Fruit fly (Drosophila melanogaster) whole organism, embryonic: ENCODE measurements around the gene kin17.

Source experiments
- Adf1 ChIP-seq: fragments of 200-800 bp; sonication (Bioruptor generic); IDR thresholded peaks from 2 replicates; pipeline ENCODE4 v1.3.6; 2022; ENCODE audit warnings: missing biosample characterization, missing genetic modification characterization
- Awh ChIP-seq: fragments of 200-800 bp; sonication (Bioruptor generic); IDR thresholded peaks from 2 replicates; pipeline ENCODE4, ENCODE4 v1.3.6; 2022; ENCODE audit warnings: missing biosample characterization, missing genetic modification characterization
- B-H1 ChIP-seq: fragments of 200-800 bp; sonication (Bioruptor generic); IDR thresholded peaks from 3 replicates; pipeline ENCODE4 v1.3.6; 2022; ENCODE audit warnings: missing biosample characterization, missing genetic modification characterization
- CG11398 ChIP-seq: fragments of 200-800 bp; sonication (Bioruptor generic); optimal IDR thresholded peaks from 2 replicates; lab custom pipeline; 2016; ENCODE audit warnings: missing biosample characterization, missing genetic modification characterization
- CG11723 ChIP-seq: fragments of 200-800 bp; sonication (Bioruptor generic); optimal IDR thresholded peaks from 2 replicates; lab custom pipeline; 2017; ENCODE audit warnings: missing biosample characterization, mild to moderate bottlenecking, missing genetic modification characterization
- CG12071 ChIP-seq: fragments of 200-800 bp; sonication (Bioruptor generic); optimal IDR thresholded peaks from 3 replicates; lab custom pipeline; 2018; ENCODE audit warnings: missing biosample characterization, mild to moderate bottlenecking, missing genetic modification characterization
- CG13287 ChIP-seq: fragments of 200-800 bp; sonication (Bioruptor generic); IDR thresholded peaks from 2 replicates; pipeline ENCODE4 v1.3.6; 2022; ENCODE audit warnings: missing biosample characterization, missing genetic modification characterization; ENCODE audit not compliant: partially characterized antibody
- CG14050 ChIP-seq: fragments of 200-800 bp; sonication (Bioruptor generic); IDR thresholded peaks from 3 replicates; pipeline ENCODE4 v1.3.6; 2022; ENCODE audit warnings: missing biosample characterization, missing genetic modification characterization
- CG14441 ChIP-seq: fragments of 200-800 bp; sonication (Bioruptor generic); IDR thresholded peaks from 2 replicates; pipeline ENCODE4 v1.3.6; 2022; ENCODE audit warnings: missing biosample characterization, missing genetic modification characterization
- CG15479 ChIP-seq: fragments of 200-800 bp; sonication (Bioruptor generic); optimal IDR thresholded peaks from 3 replicates; lab custom pipeline; 2019; ENCODE audit warnings: missing biosample characterization, mild to moderate bottlenecking, missing genetic modification characterization, moderate library complexity
- CG1603 ChIP-seq: fragments of 200-800 bp; sonication (Bioruptor generic); optimal IDR thresholded peaks from 2 replicates; lab custom pipeline; 2019; ENCODE audit warnings: missing biosample characterization, mild to moderate bottlenecking, missing genetic modification characterization, moderate library complexity
- CG16815 ChIP-seq: fragments of 200-800 bp; sonication (Bioruptor generic); optimal IDR thresholded peaks from 3 replicates; lab custom pipeline; 2017; ENCODE audit warnings: missing biosample characterization, mild to moderate bottlenecking, missing genetic modification characterization
- CG17802 ChIP-seq: fragments of 200-800 bp; sonication (Bioruptor generic); optimal IDR thresholded peaks from 2 replicates; lab custom pipeline; 2018; ENCODE audit warnings: missing biosample characterization, mild to moderate bottlenecking, missing genetic modification characterization, moderate library complexity
- CG18619 ChIP-seq: fragments of 200-800 bp; sonication (Bioruptor generic); optimal IDR thresholded peaks from 3 replicates; lab custom pipeline; 2017; ENCODE audit warnings: missing biosample characterization, mild to moderate bottlenecking, missing genetic modification characterization
- CG2120 ChIP-seq: fragments of 200-800 bp; sonication (Bioruptor generic); optimal IDR thresholded peaks from 3 replicates; lab custom pipeline; 2016; ENCODE audit warnings: missing biosample characterization, missing genetic modification characterization
- CG2199 ChIP-seq: fragments of 200-800 bp; sonication (Bioruptor generic); IDR thresholded peaks from 3 replicates; pipeline ENCODE4 v1.3.6; 2022; ENCODE audit warnings: missing biosample characterization, missing genetic modification characterization
- CG31224 ChIP-seq: fragments of 200-800 bp; sonication (Bioruptor generic); IDR thresholded peaks from 2 replicates; pipeline ENCODE4 v1.3.6; 2022; ENCODE audit warnings: missing biosample characterization, missing genetic modification characterization
- CG6254 ChIP-seq: fragments of 200-800 bp; sonication (Bioruptor generic); optimal IDR thresholded peaks from 3 replicates; lab custom pipeline; 2017; ENCODE audit warnings: mild to moderate bottlenecking, missing biosample characterization, missing genetic modification reagents, missing genetic modification characterization
- CG6854 ChIP-seq: fragments of 200-800 bp; sonication (Bioruptor generic); optimal IDR thresholded peaks from 3 replicates; lab custom pipeline; 2017; ENCODE audit warnings: missing biosample characterization, mild to moderate bottlenecking, missing genetic modification characterization
- CG7928 ChIP-seq: fragments of 200-800 bp; sonication (Bioruptor generic); optimal IDR thresholded peaks from 2 replicates; lab custom pipeline; 2017; ENCODE audit warnings: missing biosample characterization, mild to moderate bottlenecking, missing genetic modification characterization
- CG8944 ChIP-seq: fragments of 200-800 bp; sonication (Bioruptor generic); optimal IDR thresholded peaks from 3 replicates; lab custom pipeline; 2016; ENCODE audit warnings: missing biosample characterization, missing genetic modification characterization
- Dref ChIP-seq: fragments of 200-800 bp; sonication (Bioruptor generic); IDR thresholded peaks from 2 replicates; pipeline ENCODE4 v1.3.6; 2022; ENCODE audit warnings: missing biosample characterization, missing genetic modification characterization
- ERR ChIP-seq: fragments of 200-800 bp; sonication (Bioruptor generic); optimal IDR thresholded peaks from 2 replicates; lab custom pipeline; 2016; ENCODE audit warnings: missing biosample characterization, missing genetic modification characterization
- Elba2 ChIP-seq: fragments of 200-800 bp; sonication (Bioruptor generic); optimal IDR thresholded peaks from 3 replicates; lab custom pipeline; 2016; ENCODE audit warnings: missing biosample characterization, missing genetic modification characterization
- HLH3B ChIP-seq: fragments of 200-800 bp; sonication (Bioruptor generic); IDR thresholded peaks from 2 replicates; pipeline ENCODE4 v1.3.6; 2022; ENCODE audit warnings: missing biosample characterization, missing genetic modification characterization
- Hey ChIP-seq: fragments of 200-800 bp; sonication (Bioruptor generic); optimal IDR thresholded peaks from 3 replicates; lab custom pipeline; 2018; ENCODE audit warnings: missing biosample characterization, mild to moderate bottlenecking, missing genetic modification characterization
- Hr78 ChIP-seq, 2 experiments: fragments of 200-800 bp in 1 of 2; fragments of >200 bp in 1 of 2; sonication (Bioruptor generic) in 1 of 2; optimal IDR thresholded peaks; 2 replicates each; lab custom pipeline; 2017 to 2019; ENCODE audit warnings: missing biosample characterization in 2 of 2, missing genetic modification characterization in 2 of 2, mild to moderate bottlenecking in 1 of 2, moderate library complexity in 1 of 2
- Hsf ChIP-seq: fragments of 200-800 bp; sonication (Bioruptor generic); optimal IDR thresholded peaks from 3 replicates; lab custom pipeline; 2016; ENCODE audit warnings: missing biosample characterization, missing genetic modification characterization
- Lhr ChIP-seq: fragments of 200-800 bp; sonication (Bioruptor generic); optimal IDR thresholded peaks from 3 replicates; lab custom pipeline; 2017; ENCODE audit warnings: mild to moderate bottlenecking, missing biosample characterization, missing genetic modification reagents, missing genetic modification characterization
- Mes4 ChIP-seq: fragments of 200-800 bp; sonication (Bioruptor generic); optimal IDR thresholded peaks from 2 replicates; lab custom pipeline; 2016; ENCODE audit warnings: missing biosample characterization, missing genetic modification characterization
- Myb ChIP-seq: fragments of 200-800 bp; sonication (Bioruptor generic); optimal IDR thresholded peaks from 2 replicates; lab custom pipeline; 2016; ENCODE audit warnings: missing biosample characterization, missing genetic modification characterization
- Oli ChIP-seq: fragments of 200-800 bp; sonication (Bioruptor generic); optimal IDR thresholded peaks from 2 replicates; lab custom pipeline; 2018; ENCODE audit warnings: missing biosample characterization, mild to moderate bottlenecking, missing genetic modification characterization, moderate library complexity
- Pdp1 ChIP-seq, 2 experiments: fragments of 200-800 bp; sonication (Bioruptor generic); optimal IDR thresholded peaks; 3 replicates each; lab custom pipeline; 2016; ENCODE audit warnings: missing biosample characterization in 2 of 2, missing genetic modification characterization in 2 of 2, mild to moderate bottlenecking in 1 of 2, moderate library complexity in 1 of 2
- Rfx ChIP-seq: fragments of 200-800 bp; sonication (Bioruptor generic); IDR thresholded peaks from 2 replicates; pipeline ENCODE4 v1.3.6; 2022; ENCODE audit warnings: missing biosample characterization, missing genetic modification characterization
- ac ChIP-seq: fragments of 200-800 bp; sonication (Bioruptor generic); optimal IDR thresholded peaks from 3 replicates; lab custom pipeline; 2017; ENCODE audit warnings: missing biosample characterization, mild to moderate bottlenecking, missing genetic modification characterization
- al ChIP-seq: fragments of 200-800 bp; sonication (Bioruptor generic); IDR thresholded peaks from 2 replicates; pipeline ENCODE4 v1.3.6; 2022; ENCODE audit warnings: missing biosample characterization, missing genetic modification characterization
- az2 ChIP-seq: fragments of 200-800 bp; sonication (Bioruptor generic); optimal IDR thresholded peaks from 3 replicates; lab custom pipeline; 2016; ENCODE audit warnings: missing biosample characterization, missing genetic modification characterization
- danr ChIP-seq: fragments of 200-800 bp; sonication (Bioruptor generic); IDR thresholded peaks from 2 replicates; pipeline ENCODE4 v1.3.6; 2022; ENCODE audit warnings: missing biosample characterization, missing genetic modification characterization
- fu2 ChIP-seq: fragments of 200-800 bp; sonication (Bioruptor generic); optimal IDR thresholded peaks from 2 replicates; lab custom pipeline; 2016; ENCODE audit warnings: missing biosample characterization, missing genetic modification characterization
- gfzf ChIP-seq: fragments of 200-800 bp; sonication (Bioruptor generic); optimal IDR thresholded peaks from 2 replicates; lab custom pipeline; 2016; ENCODE audit warnings: missing biosample characterization, mild to moderate bottlenecking, missing genetic modification characterization, moderate library complexity
- grau ChIP-seq: fragments of 200-800 bp; optimal IDR thresholded peaks from 3 replicates; lab custom pipeline; 2019; ENCODE audit warnings: missing biosample characterization, mild to moderate bottlenecking, missing genetic modification characterization, moderate library complexity
- insv ChIP-seq, 2 experiments: fragments of 200-800 bp; sonication (Bioruptor generic); optimal IDR thresholded peaks; 3 replicates each; lab custom pipeline; 2016 to 2018; ENCODE audit warnings: missing biosample characterization in 2 of 2, missing genetic modification characterization in 2 of 2
- lmd ChIP-seq: fragments of 200-800 bp; sonication (Bioruptor generic); IDR thresholded peaks from 2 replicates; pipeline ENCODE4 v1.3.6; 2022; ENCODE audit warnings: missing biosample characterization, missing genetic modification characterization
- mld ChIP-seq: fragments of 200-800 bp; sonication (Bioruptor generic); IDR thresholded peaks from 3 replicates; pipeline ENCODE4 v1.3.6; 2022; ENCODE audit warnings: missing biosample characterization, missing genetic modification characterization; ENCODE audit not compliant: partially characterized antibody
- nerfin-2 ChIP-seq: fragments of 200-800 bp; sonication (Bioruptor generic); IDR thresholded peaks from 2 replicates; pipeline ENCODE4 v1.3.6; 2022; ENCODE audit warnings: missing biosample characterization, missing genetic modification characterization; ENCODE audit not compliant: partially characterized antibody
- peb ChIP-seq: fragments of 200-800 bp; sonication (Bioruptor generic); IDR thresholded peaks from 2 replicates; pipeline ENCODE4 v1.3.6; 2022; ENCODE audit warnings: missing biosample characterization, missing genetic modification characterization
- pho ChIP-seq: fragments of 200-800 bp; sonication (Bioruptor generic); optimal IDR thresholded peaks from 2 replicates; lab custom pipeline; 2016; ENCODE audit warnings: missing biosample characterization, missing genetic modification characterization
- salm ChIP-seq: fragments of 200-800 bp; sonication (Bioruptor generic); optimal IDR thresholded peaks from 2 replicates; lab custom pipeline; 2018; ENCODE audit warnings: missing biosample characterization, mild to moderate bottlenecking, missing genetic modification characterization
- sisA ChIP-seq: fragments of 200-800 bp; sonication (Bioruptor generic); IDR thresholded peaks from 2 replicates; pipeline ENCODE4 v1.3.6; 2022; ENCODE audit warnings: missing biosample characterization, missing genetic modification characterization
- tin ChIP-seq: fragments of 200-800 bp; sonication (Bioruptor generic); optimal IDR thresholded peaks from 3 replicates; lab custom pipeline; 2016; ENCODE audit warnings: missing biosample characterization, missing genetic modification characterization

kin17 gene

DNA sequence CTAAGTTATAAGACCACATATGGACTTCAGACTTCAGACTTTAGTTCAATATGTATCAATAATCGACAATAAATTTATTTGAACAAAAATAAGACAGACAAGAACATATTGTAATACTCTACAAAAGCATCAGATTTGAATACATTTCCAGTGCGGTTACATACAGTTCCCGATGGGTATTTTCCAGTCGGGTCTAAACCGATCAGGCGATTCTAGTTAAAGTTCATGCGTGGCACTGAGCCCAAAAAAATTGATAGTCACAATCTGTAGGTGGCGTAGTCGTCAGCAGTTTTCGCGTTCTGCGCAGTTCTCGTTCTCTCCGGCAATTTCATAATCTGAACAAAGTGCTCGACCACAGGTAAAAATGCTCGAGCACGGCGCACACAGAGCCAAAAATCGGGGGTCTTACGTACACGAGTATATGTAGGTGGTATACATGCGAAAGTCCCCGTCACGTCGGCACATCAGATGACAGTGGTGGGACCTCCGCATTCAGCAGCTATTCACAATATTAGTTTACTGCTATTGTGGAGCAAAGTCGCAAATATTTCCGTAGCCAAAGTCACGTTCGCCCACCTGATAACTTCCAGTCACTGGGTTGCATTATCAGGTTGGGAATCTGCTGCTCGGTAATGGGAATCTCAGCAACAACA is 38.8 kb downstream of the kin17 start (continued):
- TF ChIP-seq CG18619 (peak; percentile 14), pho (GFP tag; lab: Kevin White, UChicago) (peak; percentile 64), CG1603 (tag; lab: Kevin White, UChicago) (no peak), insv (GFP tag; optimal IDR thresholded peaks at IDR 0.05; lab: Kevin White, UChicago) (no peak), Adf1 (peak; percentile 55), CG14441 (peak; percentile 28; the same call in 1 of the 2 replicates), sisA (GFP tag; lab: Robert Waterston, UW) (0 out of 2 replicates have a peak, but pooled peaks have one; percentile 15), CG14050 (GFP tag; lab: Robert Waterston, UW) (no peak), nerfin-2 (GFP tag; lab: Robert Waterston, UW) (no peak), mld (GFP tag; lab: Robert Waterston, UW) (no peak), CG11723 (GFP tag; lab: Kevin White, UChicago) (no peak), CG12071 (GFP tag; lab: Kevin White, UChicago) (peak; percentile 36), Elba2 (no peak), CG6254 (no peak), CG7928 (no peak), CG15479 (GFP tag; lab: Kevin White, UChicago) (no peak), Myb (no peak), gfzf (GFP tag; lab: Kevin White, UChicago) (no peak), B-H1 (no peak), CG2199 (GFP tag; lab: Robert Waterston, UW) (peak; percentile 89; the same call in 2 of the 3 replicates), Pdp1 (GFP tag; optimal IDR thresholded peaks at IDR 0.05; lab: Kevin White, UChicago) (peak; percentile 51 to 75), CG2120 (GFP tag; lab: Kevin White, UChicago) (peak; percentile 90), Awh (no peak), al (peak; percentile 13; the same call in 1 of the 2 replicates), danr (GFP tag; lab: Robert Waterston, UW) (no peak), ERR (GFP tag; lab: Kevin White, UChicago) (no peak), CG16815 (GFP tag; lab: Kevin White, UChicago) (peak; percentile 49), Hsf (GFP tag; lab: Kevin White, UChicago) (peak; percentile 62), Oli (tag; lab: Kevin White, UChicago) (peak; percentile 48), az2 (GFP tag; lab: Kevin White, UChicago) (no peak), CG8944 (GFP tag; lab: Kevin White, UChicago) (peak; percentile 8), Hey (tag; lab: Kevin White, UChicago) (peak; percentile 40), tin (GFP tag; lab: Kevin White, UChicago) (no peak), Dref (GFP tag; lab: Robert Waterston, UW) (0 out of 2 replicates have a peak, but pooled peaks have one; percentile 15), Hr78 (GFP tag; optimal IDR thresholded peaks at IDR 0.05; lab: Kevin White, UChicago) (no peak), CG11398 (GFP tag; lab: Kevin White, UChicago) (no peak), CG13287 (GFP tag; lab: Robert Waterston, UW) (peak; percentile 48), Lhr (GFP tag; lab: Kevin White, UChicago) (no peak), lmd (GFP tag; lab: Robert Waterston, UW) (no peak; the same call in 1 of the 2 replicates), salm (tag; lab: Kevin White, UChicago) (no peak), grau (tag; lab: Kevin White, UChicago) (peak; percentile 64), CG6854 (peak; percentile 32), ac (GFP tag; lab: Kevin White, UChicago) (no peak), HLH3B (no peak), Mes4 (no peak), CG31224 (GFP tag; lab: Robert Waterston, UW) (no peak), CG17802 (tag; lab: Kevin White, UChicago) (no peak), peb (GFP tag; lab: Robert Waterston, UW) (no peak), Rfx (peak; percentile 75), fu2 (GFP tag; lab: Kevin White, UChicago) (peak; percentile 19)
